Fruit fly (Drosophila melanogaster) whole organism, pupa: ENCODE results near the gene CG8004.

Source experiments
- CG13204 ChIP-seq: fragments of 200-800 bp; sonication (Bioruptor generic); optimal IDR thresholded peaks from 2 replicates; lab custom pipeline; 2018; ENCODE audit warnings: missing biosample characterization, mild to moderate bottlenecking, missing genetic modification characterization, moderate library complexity
- CG14655 ChIP-seq: fragments of 200-800 bp; sonication (Bioruptor generic); optimal IDR thresholded peaks from 3 replicates; lab custom pipeline; 2017; ENCODE audit warnings: mild to moderate bottlenecking, missing biosample characterization, missing genetic modification reagents, missing genetic modification characterization
- CG4496 ChIP-seq: fragments of 200-800 bp; sonication (Bioruptor generic); IDR thresholded peaks from 3 replicates; pipeline ENCODE4 v1.3.6; 2022; ENCODE audit warnings: missing biosample characterization, missing genetic modification characterization
- CG8301 ChIP-seq: fragments of 200-800 bp; sonication (Bioruptor generic); optimal IDR thresholded peaks from 2 replicates; lab custom pipeline; 2018; ENCODE audit warnings: missing biosample characterization, mild to moderate bottlenecking, missing genetic modification characterization
- EcR ChIP-seq: fragments of 200-800 bp; sonication (Bioruptor generic); optimal IDR thresholded peaks from 3 replicates; lab custom pipeline; 2019; ENCODE audit warnings: missing biosample characterization, missing genetic modification characterization, mild to moderate bottlenecking, moderate library complexity, missing genetic modification reagents
- Ets98B ChIP-seq: fragments of 200-800 bp; sonication (Bioruptor generic); IDR thresholded peaks from 2 replicates; pipeline ENCODE4 v1.3.6; 2022; ENCODE audit warnings: missing biosample characterization, missing genetic modification characterization
- Pif1B ChIP-seq: fragments of 200-800 bp; sonication (Bioruptor generic); optimal IDR thresholded peaks from 3 replicates; lab custom pipeline; 2016; ENCODE audit warnings: missing biosample characterization, missing genetic modification characterization
- Snoo ChIP-seq: fragments of 200-800 bp; sonication (Bioruptor generic); optimal IDR thresholded peaks from 3 replicates; lab custom pipeline; 2017; ENCODE audit warnings: missing biosample characterization, mild to moderate bottlenecking, missing genetic modification characterization, inconsistent platforms
- fd96Ca ChIP-seq: fragments of 200-800 bp; sonication (Bioruptor generic); IDR thresholded peaks from 3 replicates; pipeline ENCODE4 v1.3.6; 2022; ENCODE audit warnings: missing biosample characterization, missing genetic modification characterization
- rn ChIP-seq: fragments of 200-800 bp; sonication (Bioruptor generic); IDR thresholded peaks from 2 replicates; pipeline ENCODE4 v1.3.6; 2022; ENCODE audit warnings: missing biosample characterization, missing genetic modification characterization

- TF ChIP-seq EcR (peak; percentile 90), CG8301 (tag; lab: Kevin White, UChicago) (no peak), rn (GFP tag; lab: Robert Waterston, UW) (no peak), CG14655 (no peak), CG4496 (GFP tag; lab: Robert Waterston, UW) (peak; percentile 48; the same call in 1 of the 3 replicates), Snoo (no peak), Pif1B (GFP tag; lab: Kevin White, UChicago) (no peak), fd96Ca (GFP tag; lab: Robert Waterston, UW) (peak; percentile 66; the same call in 1 of the 3 replicates), Ets98B (GFP tag; lab: Robert Waterston, UW) (peak; percentile 45; the same call in 1 of the 2 replicates), CG13204 (GFP tag; lab: Kevin White, UChicago) (peak; percentile 60)
These were observed 32.7 kb downstream of the CG8004 start for dm6 chr3L:19895556-19895995.
